Worm (Caenorhabditis elegans) whole organism, young adult: ENCODE results near the gene Y16B4A.2.

Experiments
- F23B12.7 ChIP-seq: sonication (generic microtip); optimal IDR thresholded peaks from 2 replicates; lab custom pipeline; 2017; ENCODE audit warnings: missing genetic modification characterization, mild to moderate bottlenecking, missing compliant biosample characterization, antibody characterized with exemption, moderate library complexity; ENCODE audit not compliant: insufficient read depth
- F37B4.10 ChIP-seq: fragments of 200-800 bp; sonication (Bioruptor generic); IDR thresholded peaks from 2 replicates; pipeline ENCODE4 v1.3.6; 2022; ENCODE audit warnings: missing genetic modification characterization, missing compliant biosample characterization
- K11D2.4 ChIP-seq: fragments of 200-800 bp; sonication (Bioruptor generic); IDR thresholded peaks from 2 replicates; pipeline ENCODE4 v1.3.6; 2022; ENCODE audit warnings: missing genetic modification reagents, missing genetic modification characterization, missing compliant biosample characterization
- Y56A3A.18 ChIP-seq: fragments of 200-800 bp; sonication (Bioruptor generic); IDR thresholded peaks from 2 replicates; pipeline ENCODE4 v1.3.6; 2022; ENCODE audit warnings: missing genetic modification reagents, missing genetic modification characterization, missing compliant biosample characterization
- Y67H2A.10 ChIP-seq: fragments of 200-800 bp; sonication (Bioruptor generic); conservative IDR thresholded peaks from 2 replicates; pipeline ENCODE4 v1.3.6; 2022; ENCODE audit warnings: missing genetic modification reagents, missing genetic modification characterization, missing compliant biosample characterization
- Y95B8A.8 ChIP-seq: fragments of 200-800 bp; sonication (Bioruptor generic); IDR thresholded peaks from 2 replicates; pipeline ENCODE4 v1.3.6; 2022; ENCODE audit warnings: missing genetic modification reagents, missing genetic modification characterization, missing compliant biosample characterization
- ama-1 ChIP-seq, 3 experiments: fragments of 150-350 bp in 1 of 3; sonication (generic microtip) in 2 of 3; optimal IDR thresholded peaks; 2 replicates each; lab custom pipeline; 2014 to 2018; ENCODE audit warnings: missing biosample characterization in 2 of 3, missing genetic modification characterization in 2 of 3, missing genetic modification reagents in 2 of 3
- aptf-3 ChIP-seq: fragments of 200-800 bp; sonication (Bioruptor generic); IDR thresholded peaks from 2 replicates; pipeline ENCODE4 v1.3.6; 2022; ENCODE audit warnings: missing genetic modification characterization, missing compliant biosample characterization
- atf-7 ChIP-seq: sonication (generic microtip); optimal IDR thresholded peaks from 2 replicates; lab custom pipeline; 2017; ENCODE audit warnings: mild to moderate bottlenecking, missing genetic modification characterization, missing compliant biosample characterization
- athp-1 ChIP-seq: sonication (generic microtip); optimal IDR thresholded peaks from 2 replicates; lab custom pipeline; 2017; ENCODE audit warnings: mild to moderate bottlenecking, missing genetic modification characterization, missing compliant biosample characterization
- attf-3 ChIP-seq: fragments of 200-800 bp; sonication (Bioruptor generic); conservative IDR thresholded peaks from 2 replicates; pipeline ENCODE4 v1.3.6; 2022; ENCODE audit warnings: missing genetic modification reagents, missing genetic modification characterization, missing compliant biosample characterization
- bed-1 ChIP-seq: fragments of 200-800 bp; sonication (Bioruptor generic); IDR thresholded peaks from 2 replicates; pipeline ENCODE4 v1.3.6; 2022; ENCODE audit warnings: missing genetic modification reagents, missing genetic modification characterization, missing compliant biosample characterization
- cebp-2 ChIP-seq: fragments of 200-800 bp; sonication (Bioruptor generic); IDR thresholded peaks from 2 replicates; pipeline ENCODE4 v1.3.6; 2022; ENCODE audit warnings: missing genetic modification characterization, missing compliant biosample characterization
- dpff-1 ChIP-seq: sonication (generic microtip); optimal IDR thresholded peaks from 2 replicates; lab custom pipeline; 2017; ENCODE audit warnings: mild to moderate bottlenecking, missing genetic modification characterization, missing compliant biosample characterization
- dpl-1 ChIP-seq: fragments of 150-350 bp; optimal IDR thresholded peaks from 2 replicates; lab custom pipeline; 2014; ENCODE audit warnings: missing biosample characterization, missing genetic modification reagents, missing genetic modification characterization
- egrh-3 ChIP-seq: fragments of 200-800 bp; sonication (Bioruptor generic); IDR thresholded peaks from 2 replicates; pipeline ENCODE4 v1.3.6; 2022; ENCODE audit warnings: missing genetic modification reagents, missing genetic modification characterization, missing compliant biosample characterization
- gei-17 ChIP-seq: fragments of 200-800 bp; sonication (Bioruptor generic); optimal IDR thresholded peaks from 2 replicates; lab custom pipeline; 2018; ENCODE audit warnings: mild to moderate bottlenecking, missing genetic modification characterization, missing compliant biosample characterization
- hlh-26 ChIP-seq: fragments of 200-800 bp; sonication (Bioruptor generic); conservative IDR thresholded peaks from 2 replicates; pipeline ENCODE4 v1.3.6; 2022; ENCODE audit warnings: missing genetic modification reagents, missing genetic modification characterization, missing compliant biosample characterization
- hmg-1.2 ChIP-seq: fragments of 200-800 bp; sonication (Bioruptor generic); IDR thresholded peaks from 2 replicates; pipeline ENCODE4 v1.3.6; 2022; ENCODE audit warnings: missing genetic modification reagents, missing genetic modification characterization, missing compliant biosample characterization
- hmg-20 ChIP-seq: fragments of 200-800 bp; sonication (Bioruptor generic); IDR thresholded peaks from 2 replicates; pipeline ENCODE4 v1.3.6; 2022; ENCODE audit warnings: missing genetic modification reagents, missing genetic modification characterization, missing compliant biosample characterization
- hsf-1 ChIP-seq: fragments of 200-800 bp; sonication (Bioruptor generic); IDR thresholded peaks from 2 replicates; pipeline ENCODE4 v1.3.6; 2022; ENCODE audit warnings: missing genetic modification reagents, missing genetic modification characterization, missing compliant biosample characterization
- let-607 ChIP-seq, 2 experiments: fragments of 200-800 bp in 1 of 2; sonication (Bioruptor generic) in 1 of 2; sonication (generic microtip) in 1 of 2; optimal IDR thresholded peaks; 2 replicates each; lab custom pipeline; 2016 to 2018; ENCODE audit warnings: mild to moderate bottlenecking in 2 of 2, missing compliant biosample characterization in 2 of 2, missing genetic modification characterization in 2 of 2, moderate library complexity in 2 of 2, missing genotype in 1 of 2
- madf-10 ChIP-seq: sonication (generic microtip); optimal IDR thresholded peaks from 2 replicates; lab custom pipeline; 2016; ENCODE audit warnings: mild to moderate bottlenecking, missing genetic modification characterization, missing compliant biosample characterization
- mcd-1 ChIP-seq: fragments of 200-800 bp; sonication (Bioruptor generic); IDR thresholded peaks from 2 replicates; pipeline ENCODE4 v1.3.6; 2022; ENCODE audit warnings: missing genetic modification reagents, missing genetic modification characterization, missing compliant biosample characterization
- nfya-2 ChIP-seq: fragments of 200-800 bp; sonication (Bioruptor generic); IDR thresholded peaks from 2 replicates; pipeline ENCODE4 v1.3.6; 2022; ENCODE audit warnings: missing genetic modification reagents, missing genetic modification characterization, missing compliant biosample characterization
- nfyb-1 ChIP-seq: fragments of 200-800 bp; sonication (Bioruptor generic); IDR thresholded peaks from 2 replicates; pipeline ENCODE4 v1.3.6; 2022; ENCODE audit warnings: missing genetic modification reagents, missing genetic modification characterization, missing compliant biosample characterization
- nhr-80 ChIP-seq: sonication (generic microtip); optimal IDR thresholded peaks from 2 replicates; lab custom pipeline; 2016; ENCODE audit warnings: missing genetic modification characterization, missing compliant biosample characterization
- nhr-90 ChIP-seq: sonication (generic microtip); optimal IDR thresholded peaks from 2 replicates; lab custom pipeline; 2016; ENCODE audit warnings: missing genotype, mild to moderate bottlenecking, missing genetic modification characterization, missing compliant biosample characterization
- rec-8 ChIP-seq, 2 experiments: sonication (generic microtip); optimal IDR thresholded peaks; 2 replicates each; lab custom pipeline; 2016; ENCODE audit warnings: mild to moderate bottlenecking in 2 of 2, missing genetic modification characterization in 2 of 2, missing genetic modification reagents in 2 of 2, missing genotype in 2 of 2, missing biosample characterization in 1 of 2, missing compliant biosample characterization in 1 of 2, moderate library complexity in 1 of 2
- sea-2 ChIP-seq: fragments of 200-800 bp; sonication (Bioruptor generic); IDR thresholded peaks from 2 replicates; pipeline ENCODE4 v1.3.6; 2022; ENCODE audit warnings: missing genetic modification characterization, missing compliant biosample characterization
- snpc-1.1 ChIP-seq: sonication (generic microtip); optimal IDR thresholded peaks from 2 replicates; lab custom pipeline; 2017; ENCODE audit warnings: missing genetic modification characterization, mild to moderate bottlenecking, missing compliant biosample characterization, antibody characterized with exemption, moderate library complexity, missing genotype, missing genetic modification reagents; ENCODE audit not compliant: insufficient read depth
- snpc-1.3 ChIP-seq: sonication (generic microtip); optimal IDR thresholded peaks from 2 replicates; lab custom pipeline; 2017; ENCODE audit warnings: missing genetic modification characterization, mild to moderate bottlenecking, missing compliant biosample characterization, antibody characterized with exemption, moderate library complexity, missing genotype, missing genetic modification reagents; ENCODE audit not compliant: insufficient read depth
- snpc-4 ChIP-seq, 5 experiments: fragments of 150-350 bp in 1 of 5; sonication (generic microtip) in 4 of 5; optimal IDR thresholded peaks; 2 replicates each; lab custom pipeline; 2014 to 2018; ENCODE audit warnings: missing genetic modification characterization in 5 of 5, missing biosample characterization in 3 of 5, antibody characterized with exemption in 2 of 5, mild to moderate bottlenecking in 2 of 5, missing compliant biosample characterization in 2 of 5, missing genotype in 2 of 5, moderate library complexity in 2 of 5, missing genetic modification reagents in 1 of 5
- tbp1 ChIP-seq: fragments of 200-800 bp; sonication (Bioruptor generic); optimal IDR thresholded peaks from 2 replicates; lab custom pipeline; 2018; ENCODE audit warnings: mild to moderate bottlenecking, missing genetic modification characterization, missing compliant biosample characterization
- unc-62 ChIP-seq: fragments of 150-350 bp; optimal IDR thresholded peaks from 2 replicates; lab custom pipeline; 2014; ENCODE audit warnings: missing biosample characterization, missing genetic modification reagents, missing genetic modification characterization
- xnd-1 ChIP-seq: sonication (generic microtip); optimal IDR thresholded peaks from 2 replicates; lab custom pipeline; 2016; ENCODE audit warnings: missing genotype, missing genetic modification reagents, missing genetic modification characterization, missing compliant biosample characterization
- zfh-2 ChIP-seq: fragments of 200-800 bp; sonication (Bioruptor generic); conservative IDR thresholded peaks from 2 replicates; pipeline ENCODE4 v1.3.6; 2022; ENCODE audit warnings: missing genetic modification reagents, missing genetic modification characterization, missing compliant biosample characterization
- zim-3 ChIP-seq: sonication (generic microtip); optimal IDR thresholded peaks from 2 replicates; lab custom pipeline; 2017; ENCODE audit warnings: mild to moderate bottlenecking, missing genetic modification characterization, moderate library complexity, missing compliant biosample characterization
- ztf-18 ChIP-seq: sonication (generic microtip); optimal IDR thresholded peaks from 2 replicates; lab custom pipeline; 2016; ENCODE audit warnings: missing genotype, mild to moderate bottlenecking, missing genetic modification characterization, missing compliant biosample characterization
- ztf-22 ChIP-seq: fragments of 200-800 bp; sonication (Bioruptor generic); optimal IDR thresholded peaks from 2 replicates; lab custom pipeline; 2018; ENCODE audit warnings: mild to moderate bottlenecking, missing genetic modification characterization, moderate library complexity, missing compliant biosample characterization
- ztf-25 ChIP-seq: fragments of 200-800 bp; sonication (Bioruptor generic); IDR thresholded peaks from 2 replicates; pipeline ENCODE4 v1.3.6; 2022; ENCODE audit warnings: missing genetic modification reagents, missing genetic modification characterization, missing compliant biosample characterization
- ztf-3 ChIP-seq: fragments of 200-800 bp; sonication (Bioruptor generic); optimal IDR thresholded peaks from 2 replicates; lab custom pipeline; 2018; ENCODE audit warnings: mild to moderate bottlenecking, missing genetic modification characterization, missing compliant biosample characterization
- ztf-6 ChIP-seq: fragments of 200-800 bp; sonication (Bioruptor generic); IDR thresholded peaks from 2 replicates; pipeline ENCODE4 v1.3.6; 2022; ENCODE audit warnings: missing genetic modification reagents, missing genetic modification characterization, missing compliant biosample characterization

The Y16B4A.2 gene

DNA sequence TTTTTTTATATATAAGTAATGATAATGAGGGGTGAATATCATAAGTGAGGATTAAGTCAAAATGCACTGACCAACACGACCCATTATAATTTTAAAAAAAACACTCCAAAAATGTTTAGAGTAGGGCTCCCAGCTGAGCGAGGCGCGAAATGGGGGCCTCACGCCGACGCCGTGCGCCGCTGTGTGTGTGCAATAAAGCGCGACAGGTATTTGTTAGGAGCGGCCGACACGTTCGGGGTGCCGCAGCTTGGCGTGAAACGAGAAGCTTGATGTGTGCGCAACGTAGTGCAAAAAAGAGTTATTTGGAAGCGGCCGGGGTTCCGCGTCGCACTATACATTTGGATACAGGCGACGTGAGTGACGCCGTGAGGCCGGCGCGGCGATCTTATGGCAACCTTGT is 46.7 kb downstream of the Y16B4A.2 start:
- TF ChIP-seq athp-1 (tag; lab: Kevin White, UChicago): no peak
- 0 out of 2 replicates have a peak, but pooled peaks have one; percentile 43 for TF ChIP-seq K11D2.4 (GFP tag; lab: Robert Waterston, UW)
- TF ChIP-seq Y56A3A.18: no peak
- peak; percentile 77 for TF ChIP-seq zfh-2 (GFP tag; lab: Robert Waterston, UW)
- no peak for TF ChIP-seq atf-7
- TF ChIP-seq bed-1 (GFP tag; lab: Robert Waterston, UW): no peak
- no peak for TF ChIP-seq let-607 (tag; optimal IDR thresholded peaks at IDR 0.05; lab: Kevin White, UChicago)

DNA sequence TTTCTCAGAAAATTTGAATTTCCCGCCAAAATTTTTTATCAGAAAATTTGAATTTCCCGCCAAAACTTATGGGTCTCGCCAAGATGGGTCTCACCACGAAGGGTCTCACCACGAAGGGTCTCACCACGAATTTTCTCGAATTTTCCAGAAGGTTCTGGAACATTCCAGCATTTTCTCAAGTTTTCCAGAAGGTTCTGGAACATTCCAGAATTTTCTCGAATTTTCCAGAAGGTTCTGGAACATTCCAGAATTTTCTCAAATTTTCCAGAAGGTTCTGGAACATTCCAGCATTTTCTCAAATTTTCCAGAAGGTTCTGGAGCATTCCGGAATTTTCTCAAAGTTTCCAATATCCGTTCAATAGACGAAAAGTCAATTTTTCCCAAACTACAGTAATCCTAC is 47.5 kb downstream of the Y16B4A.2 start:
- peak; percentile 94 for TF ChIP-seq hsf-1 (GFP tag; lab: Robert Waterston, UW)

DNA sequence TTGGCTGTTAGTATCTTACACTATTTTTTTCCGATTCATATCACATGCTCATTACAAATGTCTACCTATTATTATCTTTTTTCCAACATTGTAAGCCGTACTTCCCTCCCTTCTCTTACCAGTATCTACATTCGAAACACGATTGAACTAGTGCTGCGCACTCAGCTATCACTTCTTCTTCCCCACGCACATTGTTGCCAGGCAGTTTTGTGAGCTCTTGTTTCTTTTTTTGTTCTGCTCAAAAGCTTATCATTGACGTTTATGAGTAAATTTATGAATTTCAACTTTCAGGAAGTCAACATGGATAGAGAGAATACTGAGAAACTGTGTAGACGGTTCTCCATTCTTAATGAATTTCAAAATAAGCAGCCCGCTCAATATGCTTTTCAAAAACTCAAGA is 50.6 kb downstream of the Y16B4A.2 start, which contains the start of gene F33C8.2:
F33C8.2 (plus strand) TSS at position 301 of the 400 bp plus-strand sequence.
- TF ChIP-seq ztf-22 (no peak), hmg-1.2 (GFP tag; lab: Robert Waterston, UW) (no peak), F23B12.7 (tag; lab: Kevin White, UChicago) (no peak), nhr-80 (tag; lab: Kevin White, UChicago) (no peak), cebp-2 (no peak), egrh-3 (GFP tag; lab: Robert Waterston, UW) (no peak), tbp1 (no peak), rec-8 (tag; optimal IDR thresholded peaks at IDR 0.05; lab: Kevin White, UChicago) (no peak), dpff-1 (no peak), snpc-1.3 (tag; lab: Kevin White, UChicago) (no peak), ztf-3 (no peak), ztf-18 (tag; lab: Kevin White, UChicago) (no peak), sea-2 (GFP tag; lab: Robert Waterston, UW) (no peak), madf-10 (tag; lab: Kevin White, UChicago) (no peak), dpl-1 (GFP tag; lab: Kevin White, UChicago) (no peak), Y67H2A.10 (GFP tag; lab: Robert Waterston, UW) (no peak), ztf-25 (GFP tag; lab: Robert Waterston, UW) (no peak), let-607 (tag; optimal IDR thresholded peaks at IDR 0.05; lab: Kevin White, UChicago) (no peak), F37B4.10 (GFP tag; lab: Robert Waterston, UW) (no peak), zim-3 (tag; lab: Kevin White, UChicago) (no peak)

DNA sequence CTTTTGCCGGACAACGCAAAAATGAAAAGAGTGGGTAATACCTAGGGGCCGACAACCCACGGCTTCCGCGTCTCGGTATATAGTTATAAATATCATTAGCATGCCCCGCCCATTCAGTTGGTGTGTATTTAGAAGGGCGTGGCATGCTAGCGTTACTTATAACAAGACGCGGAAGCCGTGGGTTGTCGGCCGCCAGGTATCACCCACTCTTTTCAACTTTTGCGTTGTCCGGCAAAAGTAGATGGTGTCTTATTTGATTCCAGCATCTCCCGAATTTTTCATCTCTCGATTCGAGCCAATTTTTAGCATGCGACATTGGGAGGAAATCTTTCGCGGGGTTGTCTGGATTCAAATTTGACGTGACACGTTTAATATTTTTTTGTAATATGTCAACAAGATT is 53.9 kb downstream of the Y16B4A.2 start:
- TF ChIP-seq snpc-4 (GFP tag; optimal IDR thresholded peaks at IDR 0.05; lab: Kevin White, UChicago) (peak; percentile 76), snpc-4 (tag; optimal IDR thresholded peaks at IDR 0.05; lab: Kevin White, UChicago) (peak in 3 of 4 experiments; percentile 46 to 85 (median 73)), hlh-26 (no peak), hmg-1.2 (GFP tag; lab: Robert Waterston, UW) (no peak; the same call in 1 of the 2 replicates), unc-62 (GFP tag; lab: Kevin White, UChicago) (no peak), nhr-90 (tag; lab: Kevin White, UChicago) (no peak), mcd-1 (GFP tag; lab: Robert Waterston, UW) (no peak), let-607 (tag; optimal IDR thresholded peaks at IDR 0.05; lab: Kevin White, UChicago) (no peak), hmg-20 (GFP tag; lab: Robert Waterston, UW) (no peak), ama-1 (optimal IDR thresholded peaks at IDR 0.05; lab: Kevin White, UChicago) (no peak), ama-1 (GFP tag; optimal IDR thresholded peaks at IDR 0.05; lab: Kevin White, UChicago) (no peak), ztf-6 (GFP tag; lab: Robert Waterston, UW) (no peak), nfya-2 (no peak), aptf-3 (GFP tag; lab: Robert Waterston, UW) (no peak), nfyb-1 (GFP tag; lab: Robert Waterston, UW) (no peak), snpc-1.1 (tag; lab: Kevin White, UChicago) (peak; percentile 64), Y67H2A.10 (GFP tag; lab: Robert Waterston, UW) (no peak), hsf-1 (GFP tag; lab: Robert Waterston, UW) (no peak), Y95B8A.8 (GFP tag; lab: Robert Waterston, UW) (no peak), xnd-1 (tag; lab: Kevin White, UChicago) (no peak), attf-3 (GFP tag; lab: Robert Waterston, UW) (no peak), gei-17 (no peak)
